Worm (Caenorhabditis elegans): ENCODE results near the gene srx-34.

Gene srx-34

DNA sequence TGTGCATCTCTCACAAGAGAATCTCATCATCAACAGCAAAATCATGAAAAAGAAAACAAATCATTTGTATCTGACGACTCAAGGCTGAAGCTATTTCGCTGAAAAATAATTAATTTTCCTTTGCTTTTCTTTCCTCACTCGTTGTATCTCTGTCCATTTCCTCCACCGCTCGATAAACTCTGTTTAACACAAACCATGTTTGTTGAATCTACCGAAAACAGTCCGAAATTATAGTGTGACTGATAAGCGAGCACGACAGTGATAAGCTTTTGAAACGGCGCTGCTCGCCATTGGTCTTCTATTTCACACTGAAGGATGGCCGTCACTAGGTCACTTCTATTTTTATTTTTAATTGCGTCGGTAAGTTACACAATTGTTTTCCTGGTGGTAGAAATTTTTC, 44.4 kb downstream of the srx-34 start, which contains the start of gene npa-1:
Gene npa-1 (plus strand): TSS at position 142 of the 400 bp plus-strand sequence.
- TF ChIP-seq F49E8.2 (tag; optimal IDR thresholded peaks at IDR 0.05; ENCODE audit: borderline replicate concordance) (no peak), Y48G9A.11 (GFP tag; IDR thresholded peaks at IDR 0.05) (no peak), duxl-1 (tag; optimal IDR thresholded peaks at IDR 0.05; ENCODE audit: poor library complexity) (no peak), mdt-29 (GFP tag; IDR thresholded peaks at IDR 0.05) (no peak), ZK337.2 (GFP tag; IDR thresholded peaks at IDR 0.05) (no peak), dpl-1 (GFP tag; optimal IDR thresholded peaks at IDR 0.05) (no peak), spr-3 (GFP tag; optimal IDR thresholded peaks at IDR 0.05) (no peak), ceh-62 (tag; optimal IDR thresholded peaks at IDR 0.05) (no peak), nhr-42 (GFP tag; IDR thresholded peaks at IDR 0.05) (no peak), egl-43 (GFP tag; IDR thresholded peaks at IDR 0.05) (no peak), aha-1 (tag) (no peak), gei-8 (GFP tag; optimal IDR thresholded peaks at IDR 0.05) (no peak), nhr-76 (tag; optimal IDR thresholded peaks at IDR 0.05) (no peak), nhr-6 (tag; optimal IDR thresholded peaks at IDR 0.05) (no peak), fos-1 (tag; optimal IDR thresholded peaks at IDR 0.05) (no peak), hlh-30 (tag; optimal IDR thresholded peaks at IDR 0.05; ENCODE audit: insufficient read depth) (no peak), Y105C5A.15 (GFP tag; IDR thresholded peaks at IDR 0.05) (no peak), ceh-28 (tag; optimal IDR thresholded peaks at IDR 0.05) (no peak), daf-8 (GFP tag; IDR thresholded peaks at IDR 0.05) (no peak), hlh-11 (tag; optimal IDR thresholded peaks at IDR 0.05) (peak; percentile 61), ctbp-1 (GFP tag; IDR thresholded peaks at IDR 0.05) (no peak), egl-27 (tag; optimal IDR thresholded peaks at IDR 0.05) (no peak), D1046.2 (GFP tag; IDR thresholded peaks at IDR 0.05) (no peak), snpc-4 (tag; optimal IDR thresholded peaks at IDR 0.05) (no peak), dmd-8 (GFP tag; IDR thresholded peaks at IDR 0.05) (no peak), mxl-3 (GFP tag; optimal IDR thresholded peaks at IDR 0.05) (peak; percentile 19), jun-1 (tag; optimal IDR thresholded peaks at IDR 0.05) (no peak), lin-1 (GFP tag; IDR thresholded peaks at IDR 0.05) (0 out of 2 replicates have a peak, but pooled peaks have one; percentile 18), nhr-28 (tag; optimal IDR thresholded peaks at IDR 0.05) (peak; percentile 75), F26F4.8 (GFP tag; conservative IDR thresholded peaks at IDR 0.05) (no peak), pqm-1 (tag; optimal IDR thresholded peaks at IDR 0.05) (peak; percentile 60), hif-1 (tag; optimal IDR thresholded peaks at IDR 0.05) (no peak), snpc-1.2 (GFP tag; IDR thresholded peaks at IDR 0.05) (no peak), mes-2 (tag; optimal IDR thresholded peaks at IDR 0.05; ENCODE audit: poor library complexity, severe bottlenecking) (peak; percentile 18), nhr-11 (tag; optimal IDR thresholded peaks at IDR 0.05) (no peak), madf-5 (GFP tag; IDR thresholded peaks at IDR 0.05) (no peak), dmd-6 (GFP tag; IDR thresholded peaks at IDR 0.05) (peak; percentile 43), daf-16 (GFP tag; optimal IDR thresholded peaks at IDR 0.05) (no peak), daf-16 (tag; optimal IDR thresholded peaks at IDR 0.05) (peak; percentile 51), ama-1 (optimal IDR thresholded peaks at IDR 0.05) (no peak), zip-2 (tag; optimal IDR thresholded peaks at IDR 0.05) (no peak), zfp-3 (GFP tag; conservative IDR thresholded peaks at IDR 0.05) (no peak), ceh-44 (GFP tag; IDR thresholded peaks at IDR 0.05) (no peak), cey-2 (tag; optimal IDR thresholded peaks at IDR 0.05; ENCODE audit: borderline replicate concordance, insufficient read depth) (no peak), ceh-20 (GFP tag; IDR thresholded peaks at IDR 0.05) (no peak), F37D6.2 (tag; optimal IDR thresholded peaks at IDR 0.05) (no peak), spr-1 (tag; optimal IDR thresholded peaks at IDR 0.05) (no peak), skn-1 (tag; optimal IDR thresholded peaks at IDR 0.05) (no peak), nhr-48 (tag; optimal IDR thresholded peaks at IDR 0.05) (no peak), lim-7 (GFP tag; IDR thresholded peaks at IDR 0.05) (no peak), nhr-111 (GFP tag; optimal IDR thresholded peaks at IDR 0.05) (no peak), mep-1 (tag; optimal IDR thresholded peaks at IDR 0.05) (no peak)

All from whole organism, L4 larva.